Fruit fly (Drosophila melanogaster): ENCODE data around the gene nonA-l.

DNA sequence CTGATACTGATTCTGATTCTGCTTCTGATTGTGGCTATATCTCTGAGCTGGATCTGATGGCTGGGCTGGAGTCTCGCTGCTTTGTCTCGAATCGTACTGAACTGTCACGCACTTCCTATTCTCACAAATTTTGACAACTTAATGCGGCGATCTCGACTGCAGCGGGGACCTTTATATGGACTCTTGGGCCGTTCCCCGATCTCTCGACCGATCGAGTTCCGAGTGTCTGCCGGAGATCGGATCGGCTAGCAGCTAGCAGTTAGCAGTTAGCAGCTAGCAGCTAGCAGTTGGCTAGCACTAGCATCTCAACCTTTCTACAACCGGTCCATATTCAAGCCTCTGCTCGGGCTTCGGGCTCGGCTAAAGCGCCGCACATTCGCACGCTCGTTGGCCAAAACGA is 35.3 kb upstream of the nonA-l start, which contains the start of gene CG10345:
- TF ChIP-seq Vsx2 (GFP tag; optimal IDR thresholded peaks at IDR 0.05; ENCODE audit: partially characterized antibody) (no peak), pan (optimal IDR thresholded peaks at IDR 0.05) (no peak), Mio (GFP tag; optimal IDR thresholded peaks at IDR 0.05) (no peak), Hr83 (GFP tag; optimal IDR thresholded peaks at IDR 0.05; ENCODE audit: poor library complexity, severe bottlenecking) (no peak), Myc (optimal IDR thresholded peaks at IDR 0.05) (no peak), sage (GFP tag; optimal IDR thresholded peaks at IDR 0.05) (no peak), fru (GFP tag; optimal IDR thresholded peaks at IDR 0.05) (no peak), N (GFP tag; optimal IDR thresholded peaks at IDR 0.05) (no peak)
